Worm (Caenorhabditis elegans): ENCODE measurements around the gene dml-1.
A peak's percentile ranks its signal among the peaks of the same experiment; 100 is the strongest.
"Not testable (repeated sequence)": the region's sequence is repeated elsewhere in the genome, so short reads cannot be mapped to it uniquely, and the experiment has no call there.

Gene dml-1

DNA sequence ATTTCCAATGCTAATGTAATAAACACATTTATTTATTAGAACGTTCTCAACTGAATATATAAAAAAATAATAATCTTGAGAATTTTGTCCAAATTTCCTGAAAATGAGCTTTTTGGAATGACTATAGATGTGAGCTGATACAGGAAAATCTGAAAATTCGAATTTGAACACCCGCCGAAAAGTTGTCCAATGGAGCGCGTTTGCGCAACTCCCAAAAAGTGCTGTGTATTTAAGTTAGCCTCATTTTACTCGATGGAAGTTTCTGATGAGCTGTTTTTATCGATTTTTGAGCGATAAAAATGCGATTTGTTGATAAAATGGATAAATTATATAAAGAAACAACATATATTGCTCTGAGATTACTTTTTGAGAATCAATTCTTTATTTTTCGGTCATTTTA is 15.2 kb downstream of the dml-1 start:
- TF ChIP-seq gmeb-1 (tag; optimal IDR thresholded peaks at IDR 0.05), result peak; percentile 43

DNA sequence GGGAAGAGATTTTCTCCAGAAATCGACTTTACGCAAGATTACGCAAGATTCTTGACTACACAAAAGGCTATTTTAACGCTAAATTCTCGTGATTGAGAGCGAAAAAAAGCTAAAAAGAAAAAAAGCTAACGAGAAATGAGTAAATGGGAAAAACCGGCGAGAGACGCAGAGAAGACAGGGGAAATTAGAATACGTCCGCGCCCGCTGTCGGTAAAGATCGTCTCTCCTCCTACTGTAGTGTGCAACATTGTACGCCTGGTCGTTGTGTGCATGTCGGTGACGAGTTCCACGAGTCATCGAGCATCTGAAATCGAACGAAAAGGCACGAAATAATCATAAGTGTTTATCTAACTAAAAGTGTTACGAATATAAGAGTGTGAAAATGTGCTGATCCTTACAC is 27.8 kb downstream of the dml-1 start:
- TF ChIP-seq ztf-1 (GFP tag; conservative IDR thresholded peaks at IDR 0.05), result no peak
- no peak for TF ChIP-seq nhr-25 (tag; optimal IDR thresholded peaks at IDR 0.05)
- TF ChIP-seq dmd-4 (tag; optimal IDR thresholded peaks at IDR 0.05), result no peak
- no peak for TF ChIP-seq nhr-12 (tag; optimal IDR thresholded peaks at IDR 0.05)
- TF ChIP-seq nhr-129 (tag; optimal IDR thresholded peaks at IDR 0.05), result peak; percentile 10

DNA sequence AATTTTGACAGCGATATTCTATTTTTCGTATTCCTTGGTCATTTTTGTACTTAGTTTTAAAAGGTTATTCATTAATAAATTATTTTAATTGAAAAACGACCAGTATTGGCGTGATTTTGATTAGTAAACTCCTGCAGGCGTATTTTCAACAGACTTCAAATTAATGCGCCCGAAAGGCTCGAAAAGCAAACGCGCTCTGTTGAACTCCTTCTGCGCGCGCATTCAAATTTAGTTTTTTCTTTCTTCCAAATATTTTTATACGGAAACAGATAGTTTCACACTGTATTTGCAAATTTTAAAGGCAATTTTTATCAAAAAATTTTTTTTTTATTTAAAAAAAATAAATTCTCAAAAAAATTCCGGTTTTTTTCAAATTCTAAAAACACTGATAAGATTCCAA is 29.3 kb downstream of the dml-1 start:
- peak; percentile 19 for TF ChIP-seq unc-55 (GFP tag; optimal IDR thresholded peaks at IDR 0.05)
- TF ChIP-seq gmeb-1 (tag; optimal IDR thresholded peaks at IDR 0.05), result peak; percentile 58
- TF ChIP-seq ZK546.5 (tag; optimal IDR thresholded peaks at IDR 0.05), result no peak

DNA sequence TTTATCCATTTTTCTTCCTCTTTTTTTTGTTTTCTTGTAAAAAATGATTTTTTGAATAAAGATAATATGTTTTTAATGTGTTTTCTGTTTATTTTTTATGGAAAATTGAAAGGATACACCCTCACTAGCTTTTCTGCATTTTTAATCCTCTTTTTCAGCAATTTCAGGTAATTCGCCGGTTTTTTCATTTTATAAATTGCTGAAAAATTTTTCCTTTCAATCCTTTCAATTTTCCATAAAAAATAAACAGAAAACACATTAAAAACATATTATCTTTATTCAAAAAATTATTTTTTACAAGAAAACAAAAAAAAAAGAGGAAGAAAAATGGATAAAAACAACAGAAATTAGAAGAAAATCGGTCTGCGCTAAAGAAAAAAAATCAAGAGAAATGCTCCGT is 31.0 kb downstream of the dml-1 start, which contains the start of gene Y54G2A.50:
Gene Y54G2A.50, plus strand, starts transcription at position 301 of the 400 bp plus-strand sequence.
- TF ChIP-seq sma-9 (GFP tag; optimal IDR thresholded peaks at IDR 0.05); sma-9 (tag; optimal IDR thresholded peaks at IDR 0.05); nhr-77 (tag; optimal IDR thresholded peaks at IDR 0.05); nhr-11 (tag; optimal IDR thresholded peaks at IDR 0.05): not testable (repeated sequence)

DNA sequence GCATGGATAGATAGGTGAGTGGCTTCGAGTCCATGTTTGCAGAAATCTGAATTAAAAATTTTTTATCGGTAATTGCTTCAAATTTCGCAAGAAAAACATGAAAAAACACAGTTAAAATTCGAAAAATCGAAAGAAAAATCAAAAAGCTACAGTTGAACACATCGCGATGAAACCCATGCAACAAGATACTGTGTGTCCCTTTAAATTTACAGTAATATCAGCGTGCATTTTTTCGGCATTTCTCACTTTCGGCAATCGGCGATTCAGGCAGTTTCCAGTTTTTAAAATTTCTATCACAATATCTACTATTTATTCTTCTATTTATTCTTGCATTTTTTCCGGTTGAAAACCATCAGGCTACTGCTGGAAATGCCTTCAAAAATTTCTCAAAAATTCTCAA is 35.4 kb downstream of the dml-1 start, which contains the start of gene fbxc-45:
Gene fbxc-45, minus strand, starts transcription at position 48 of the 400 bp plus-strand sequence.
- TF ChIP-seq elt-3 (tag; optimal IDR thresholded peaks at IDR 0.05), result no peak
- TF ChIP-seq blmp-1 (tag; optimal IDR thresholded peaks at IDR 0.05; ENCODE audit: insufficient read depth), result no peak
- TF ChIP-seq zag-1 (tag; optimal IDR thresholded peaks at IDR 0.05), result no peak
- TF ChIP-seq skn-1 (tag; optimal IDR thresholded peaks at IDR 0.05), result no peak
- TF ChIP-seq unc-39 (tag; optimal IDR thresholded peaks at IDR 0.05), result no peak
- TF ChIP-seq nhr-129 (tag; optimal IDR thresholded peaks at IDR 0.05), result no peak
- TF ChIP-seq sem-4 (tag; optimal IDR thresholded peaks at IDR 0.05), result no peak
- TF ChIP-seq R02D3.7 (tag; optimal IDR thresholded peaks at IDR 0.05), result no peak
- no peak for TF ChIP-seq nhr-21 (tag; optimal IDR thresholded peaks at IDR 0.05)
- no peak for TF ChIP-seq sma-9 (GFP tag; optimal IDR thresholded peaks at IDR 0.05)
- TF ChIP-seq sma-9 (tag; optimal IDR thresholded peaks at IDR 0.05), result no peak
- no peak for TF ChIP-seq nhr-25 (tag; optimal IDR thresholded peaks at IDR 0.05)
- TF ChIP-seq aly-2 (tag; optimal IDR thresholded peaks at IDR 0.05), result no peak
- TF ChIP-seq sma-3 (GFP tag; optimal IDR thresholded peaks at IDR 0.05), result no peak
- no peak for TF ChIP-seq mab-5 (tag; optimal IDR thresholded peaks at IDR 0.05)
- TF ChIP-seq snpc-4 (tag; optimal IDR thresholded peaks at IDR 0.05), result no peak
- TF ChIP-seq ztf-11 (tag; optimal IDR thresholded peaks at IDR 0.05), result no peak
- no peak for TF ChIP-seq unc-55 (GFP tag; optimal IDR thresholded peaks at IDR 0.05)
- TF ChIP-seq lin-39 (tag; optimal IDR thresholded peaks at IDR 0.05), result no peak
- TF ChIP-seq nhr-10 (tag; optimal IDR thresholded peaks at IDR 0.05), result no peak

DNA sequence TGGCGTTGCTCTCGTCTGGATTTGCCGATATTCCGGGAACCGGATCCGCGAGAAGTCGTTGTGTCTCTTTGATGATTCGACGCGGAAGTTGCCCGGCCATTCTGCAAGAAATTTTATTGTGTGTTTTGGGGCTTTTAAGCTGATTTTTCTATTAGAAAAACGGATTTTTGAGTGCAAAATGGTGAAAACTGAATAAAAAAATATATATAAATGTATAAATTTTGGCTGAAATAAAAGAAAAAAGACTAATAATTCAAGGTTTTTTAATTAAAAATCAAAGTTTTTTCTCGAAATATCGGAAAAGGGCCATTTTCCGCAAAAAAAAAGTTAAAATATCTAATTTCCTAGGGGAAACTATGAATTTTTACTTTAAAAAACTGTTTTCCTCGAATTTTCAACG is 38.8 kb downstream of the dml-1 start, which contains the start of gene ubc-13:
Gene ubc-13, minus strand, starts transcription at position 101 of the 400 bp plus-strand sequence.
- TF ChIP-seq ztf-11 (tag; optimal IDR thresholded peaks at IDR 0.05), result no peak
- TF ChIP-seq nhr-12 (tag; optimal IDR thresholded peaks at IDR 0.05), result no peak
- TF ChIP-seq ztf-4 (tag; optimal IDR thresholded peaks at IDR 0.05), result no peak
- no peak for TF ChIP-seq unc-62 (GFP tag; optimal IDR thresholded peaks at IDR 0.05)
- no peak for TF ChIP-seq dmd-4 (tag; optimal IDR thresholded peaks at IDR 0.05)
- TF ChIP-seq sem-4 (tag; optimal IDR thresholded peaks at IDR 0.05), result no peak
- no peak for TF ChIP-seq lsy-2 (tag; optimal IDR thresholded peaks at IDR 0.05)
- TF ChIP-seq lin-11 (tag; optimal IDR thresholded peaks at IDR 0.05), result no peak
- TF ChIP-seq sma-9 (GFP tag; optimal IDR thresholded peaks at IDR 0.05), result no peak
- no peak for TF ChIP-seq sma-9 (tag; optimal IDR thresholded peaks at IDR 0.05)
- no peak for TF ChIP-seq egl-27 (tag; optimal IDR thresholded peaks at IDR 0.05)
- no peak for TF ChIP-seq nhr-10 (tag; optimal IDR thresholded peaks at IDR 0.05)
- TF ChIP-seq nhr-23 (tag; optimal IDR thresholded peaks at IDR 0.05), result no peak
- no peak for TF ChIP-seq aly-2 (tag; optimal IDR thresholded peaks at IDR 0.05)
- no peak for TF ChIP-seq nhr-6 (tag; optimal IDR thresholded peaks at IDR 0.05)
- no peak for TF ChIP-seq lin-39 (tag; optimal IDR thresholded peaks at IDR 0.05)
- TF ChIP-seq snpc-4 (tag; optimal IDR thresholded peaks at IDR 0.05), result no peak
- no peak for TF ChIP-seq zag-1 (tag; optimal IDR thresholded peaks at IDR 0.05)
- no peak for TF ChIP-seq ama-1 (optimal IDR thresholded peaks at IDR 0.05)
- TF ChIP-seq ceh-16 (tag; optimal IDR thresholded peaks at IDR 0.05), result no peak
- no peak for TF ChIP-seq Y55F3AM.14 (GFP tag; optimal IDR thresholded peaks at IDR 0.05)

Measured in whole organism, L2 larva.